Fruit fly (Drosophila melanogaster) S2 (cell line): Measurements from ENCODE around the gene Dtd.

Experiments used
- CG8478 ChIP-seq: fragments of >200 bp; optimal IDR thresholded peaks from 2 replicates; lab custom pipeline; 2018
- CTCF ChIP-seq, 2 experiments: fragments of >200 bp; optimal IDR thresholded peaks; 2 replicates each; lab custom pipeline; 2018

dm6 chr3R:11412371-11412770, 17.5 kb upstream of the Dtd start, which contains the start of gene Ipo9:
- TF ChIP-seq CG8478 (lab: Kevin White, UChicago) (no peak), CTCF (optimal IDR thresholded peaks at IDR 0.05; lab: Kevin White, UChicago) (no peak)
